Worm (Caenorhabditis elegans) whole organism, midembryonic: Measurements from ENCODE around the gene ugt-65.
A peak's percentile ranks its signal among the peaks of the same experiment; 100 is the strongest.

Experiments used
- T22C8.4 ChIP-seq: fragments of 200-800 bp; sonication (Bioruptor generic); IDR thresholded peaks from 2 replicates; pipeline ENCODE4 v1.3.6; 2022; ENCODE audit warnings: missing genetic modification characterization, missing compliant biosample characterization
- cog-1 ChIP-seq: sonication (generic microtip); optimal IDR thresholded peaks from 2 replicates; lab custom pipeline; 2016; ENCODE audit warnings: missing genetic modification characterization, missing compliant biosample characterization
- flt-1 ChIP-seq: fragments of 200-800 bp; sonication (Bioruptor generic); IDR thresholded peaks from 2 replicates; pipeline ENCODE4 v1.3.6; 2022; ENCODE audit warnings: missing genetic modification characterization, missing compliant biosample characterization
- klf-2 ChIP-seq: fragments of 200-800 bp; sonication (Bioruptor generic); conservative IDR thresholded peaks from 2 replicates; pipeline ENCODE4 v1.3.6; 2022; ENCODE audit warnings: missing genetic modification reagents, missing genetic modification characterization, missing compliant biosample characterization
- med-1 ChIP-seq: sonication (generic microtip); optimal IDR thresholded peaks from 2 replicates; lab custom pipeline; 2017; ENCODE audit warnings: missing genetic modification characterization, mild to moderate bottlenecking, missing compliant biosample characterization, antibody characterized with exemption, missing genetic modification reagents; ENCODE audit not compliant: insufficient read depth
- ref-1 ChIP-seq: fragments of 200-800 bp; sonication (Bioruptor generic); conservative IDR thresholded peaks from 2 replicates; pipeline ENCODE4 v1.3.6; 2022; ENCODE audit warnings: missing genetic modification reagents, missing genetic modification characterization, missing compliant biosample characterization
- tab-1 ChIP-seq: fragments of 200-800 bp; sonication (Bioruptor generic); IDR thresholded peaks from 2 replicates; pipeline ENCODE4 v1.3.6; 2022; ENCODE audit warnings: missing genetic modification characterization, missing compliant biosample characterization
- ztf-23 ChIP-seq: fragments of 200-800 bp; sonication (Bioruptor generic); IDR thresholded peaks from 2 replicates; pipeline ENCODE4 v1.3.6; 2022; ENCODE audit warnings: missing genetic modification reagents, missing genetic modification characterization, missing compliant biosample characterization
- ztf-29 ChIP-seq: fragments of 200-800 bp; sonication (Bioruptor generic); IDR thresholded peaks from 2 replicates; pipeline ENCODE4 v1.3.6; 2022; ENCODE audit warnings: missing genetic modification reagents, missing genetic modification characterization, missing compliant biosample characterization

Gene ugt-65

DNA sequence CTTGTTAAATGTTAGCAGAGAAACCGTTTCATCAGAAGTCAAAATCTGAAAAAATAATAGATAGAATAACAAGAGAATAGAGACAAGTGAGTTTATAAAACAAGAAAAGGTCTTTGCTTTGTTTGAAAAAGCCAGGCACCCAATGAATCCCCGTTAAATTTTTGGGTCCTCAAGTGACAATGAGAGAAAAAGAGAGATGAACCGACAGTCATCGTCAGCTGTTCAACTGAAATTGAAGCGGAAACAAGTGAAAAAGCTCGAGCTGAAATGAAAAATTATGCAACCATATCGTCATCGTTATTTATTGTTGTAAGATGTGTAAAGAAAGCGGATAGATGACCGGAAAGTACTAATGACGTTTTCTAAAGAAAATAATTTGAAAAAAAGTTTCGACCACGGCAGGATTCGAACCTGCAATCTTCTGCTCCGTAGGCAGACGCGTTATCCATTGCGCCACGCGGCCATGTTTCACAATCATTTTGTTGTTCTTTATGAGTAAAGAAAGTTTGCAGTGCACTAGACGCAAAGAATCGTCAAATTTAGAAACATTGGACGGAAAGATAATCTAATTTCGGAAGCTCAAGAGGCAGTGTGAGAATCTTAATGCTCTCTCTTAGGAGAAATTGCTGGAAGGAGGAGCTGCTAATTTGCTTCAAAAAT is 2.8 kb upstream of the ugt-65 start, which contains the start of gene F08G5.3:
Gene F08G5.3 (minus strand): TSS at position 51 of the 660 bp plus-strand sequence.
- TF ChIP-seq cog-1 (tag; lab: Kevin White, UChicago): no peak
- peak; percentile 70 for TF ChIP-seq flt-1 (GFP tag; lab: Robert Waterston, UW)
- peak; percentile 76; the same call in 1 of the 2 replicates for TF ChIP-seq tab-1
- TF ChIP-seq med-1: no peak

DNA sequence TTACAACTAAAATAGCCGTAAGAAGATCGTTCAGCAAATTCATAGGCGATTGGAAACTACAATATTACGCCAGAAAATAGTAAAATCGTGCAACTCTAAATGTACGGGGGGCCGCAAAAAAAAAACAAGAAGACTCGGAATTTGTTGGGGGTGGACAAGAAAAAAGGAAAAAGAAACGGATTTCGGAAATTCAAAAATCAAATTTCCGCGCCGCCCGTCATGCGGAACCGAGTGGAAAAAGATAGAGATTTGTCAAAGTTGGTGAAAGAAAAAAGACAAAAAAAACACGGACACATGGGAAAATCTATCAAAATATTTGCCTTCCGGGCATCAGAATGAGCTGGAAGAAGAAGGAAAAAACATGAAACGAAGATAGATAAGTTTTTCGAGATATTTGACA is 1.2 kb upstream of the ugt-65 start:
- no peak for TF ChIP-seq ref-1 (GFP tag; lab: Robert Waterston, UW)
- TF ChIP-seq med-1: no peak
- no peak for TF ChIP-seq tab-1
- TF ChIP-seq ztf-29 (GFP tag; lab: Robert Waterston, UW): no peak
- TF ChIP-seq ztf-23 (GFP tag; lab: Robert Waterston, UW): no peak
- TF ChIP-seq flt-1 (GFP tag; lab: Robert Waterston, UW): no peak
- no peak for TF ChIP-seq T22C8.4 (GFP tag; lab: Robert Waterston, UW)
- TF ChIP-seq cog-1 (tag; lab: Kevin White, UChicago): no peak
- TF ChIP-seq klf-2 (GFP tag; lab: Robert Waterston, UW): no peak

DNA sequence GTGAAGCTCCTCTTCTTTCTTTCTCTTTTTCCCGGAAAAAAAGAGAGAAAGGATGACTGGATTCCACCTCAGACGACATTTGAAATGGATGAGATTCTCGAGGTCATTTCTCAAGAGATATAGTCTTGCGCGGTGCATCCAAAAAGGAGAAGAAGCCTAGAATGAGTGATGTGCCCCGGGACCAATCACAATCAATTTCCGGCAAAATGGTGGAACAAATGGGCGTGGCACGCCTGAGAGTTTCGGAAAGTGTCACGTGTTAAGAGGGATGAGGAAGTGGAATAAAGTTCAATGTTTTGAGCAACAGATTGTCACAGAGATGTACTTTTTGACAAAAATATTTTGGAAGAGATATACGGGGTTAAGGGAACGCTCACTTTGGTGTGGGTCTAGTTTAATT is 5.1 kb downstream of the ugt-65 start:
- TF ChIP-seq med-1: no peak
- TF ChIP-seq ztf-23 (GFP tag; lab: Robert Waterston, UW): no peak
- TF ChIP-seq tab-1: no peak
- no peak for TF ChIP-seq ref-1 (GFP tag; lab: Robert Waterston, UW)
- no peak for TF ChIP-seq klf-2 (GFP tag; lab: Robert Waterston, UW)
- no peak for TF ChIP-seq T22C8.4 (GFP tag; lab: Robert Waterston, UW)
- no peak for TF ChIP-seq ztf-29 (GFP tag; lab: Robert Waterston, UW)
- TF ChIP-seq cog-1 (tag; lab: Kevin White, UChicago): no peak
- TF ChIP-seq flt-1 (GFP tag; lab: Robert Waterston, UW): no peak

DNA sequence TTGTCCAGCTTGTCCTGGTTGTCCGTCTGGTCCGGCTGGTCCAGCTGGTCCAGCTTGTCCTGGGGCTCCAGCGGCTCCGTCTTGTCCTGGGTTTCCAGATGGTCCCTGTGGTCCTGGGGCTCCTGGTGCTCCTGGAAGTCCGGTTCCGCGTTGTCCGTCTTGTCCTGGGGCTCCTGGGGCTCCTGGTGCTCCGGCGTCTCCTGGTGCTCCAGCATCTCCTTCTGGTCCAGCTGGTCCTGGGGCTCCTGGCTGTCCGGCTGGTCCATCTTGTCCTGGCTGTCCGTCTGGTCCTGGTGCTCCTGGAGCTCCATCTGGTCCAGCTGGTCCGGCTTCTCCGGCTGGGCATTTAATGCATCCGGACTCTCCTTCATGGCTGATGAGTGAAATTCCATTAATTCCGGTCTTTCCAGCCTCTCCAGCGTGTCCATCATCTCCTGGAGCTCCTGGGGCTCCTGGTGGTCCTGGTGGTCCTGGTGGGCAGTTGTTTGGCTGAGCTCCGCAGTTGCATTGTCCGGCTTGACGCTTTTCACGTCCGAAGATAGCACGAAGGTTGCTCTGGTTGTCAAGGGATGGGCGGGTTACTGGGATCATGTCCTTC is 7.3 kb downstream of the ugt-65 start:
- no peak for TF ChIP-seq ztf-29 (GFP tag; lab: Robert Waterston, UW)
- no peak for TF ChIP-seq T22C8.4 (GFP tag; lab: Robert Waterston, UW)
- TF ChIP-seq tab-1: 0 out of 2 replicates have a peak, but pooled peaks have one; percentile 31
- TF ChIP-seq ref-1 (GFP tag; lab: Robert Waterston, UW): no peak
- no peak for TF ChIP-seq cog-1 (tag; lab: Kevin White, UChicago)
- TF ChIP-seq klf-2 (GFP tag; lab: Robert Waterston, UW): 0 out of 2 replicates have a peak, but pooled peaks have one; percentile 10
- no peak for TF ChIP-seq med-1
- TF ChIP-seq flt-1 (GFP tag; lab: Robert Waterston, UW): no peak
- no peak for TF ChIP-seq ztf-23 (GFP tag; lab: Robert Waterston, UW)

DNA sequence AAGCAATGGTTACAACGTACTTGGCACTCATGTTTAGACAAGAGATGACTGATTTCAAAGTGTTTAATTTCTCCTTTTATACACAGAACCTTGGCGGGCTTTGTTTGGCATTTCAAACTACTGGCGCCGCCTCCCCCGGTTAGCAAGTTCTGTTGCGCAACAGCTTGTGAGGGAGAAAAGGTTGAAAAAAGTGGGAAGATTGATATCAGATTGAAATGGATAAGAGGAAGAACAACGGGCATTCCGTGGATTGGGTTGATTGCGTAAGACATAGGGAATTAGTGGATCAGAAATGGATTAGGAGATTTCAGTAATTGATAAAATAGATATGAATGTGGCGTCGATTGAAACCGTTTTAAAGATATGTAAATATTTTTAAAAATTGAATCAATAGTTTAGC is 8.0 kb downstream of the ugt-65 start, which contains the start of gene col-130:
Gene col-130 (minus strand): TSS at position 50 of the 400 bp plus-strand sequence.
- TF ChIP-seq ztf-29 (GFP tag; lab: Robert Waterston, UW) (no peak), T22C8.4 (GFP tag; lab: Robert Waterston, UW) (no peak), klf-2 (GFP tag; lab: Robert Waterston, UW) (no peak)

DNA sequence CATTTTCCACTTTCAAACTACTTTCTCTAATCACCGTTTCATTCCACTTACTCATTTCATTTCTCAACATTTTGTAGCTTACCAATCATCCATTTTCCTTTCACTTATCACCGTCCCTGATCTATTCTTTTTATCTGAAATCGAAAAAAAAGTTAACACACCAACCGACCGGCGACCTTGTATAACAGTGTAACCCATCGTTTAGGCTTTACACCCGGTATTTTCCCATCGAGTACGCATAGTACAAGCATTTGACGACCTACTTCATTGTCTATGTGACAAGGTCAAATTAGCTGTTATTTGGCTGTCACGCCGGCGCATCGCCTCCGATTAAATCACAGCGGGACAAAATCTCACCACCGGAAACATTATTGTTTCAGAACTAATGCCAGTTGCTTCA is 9.0 kb downstream of the ugt-65 start:
- TF ChIP-seq ztf-29 (GFP tag; lab: Robert Waterston, UW) (no peak), T22C8.4 (GFP tag; lab: Robert Waterston, UW) (no peak), ref-1 (GFP tag; lab: Robert Waterston, UW) (no peak), klf-2 (GFP tag; lab: Robert Waterston, UW) (no peak), cog-1 (tag; lab: Kevin White, UChicago) (no peak), flt-1 (GFP tag; lab: Robert Waterston, UW) (no peak), ztf-23 (GFP tag; lab: Robert Waterston, UW) (no peak), med-1 (no peak), tab-1 (no peak)

DNA sequence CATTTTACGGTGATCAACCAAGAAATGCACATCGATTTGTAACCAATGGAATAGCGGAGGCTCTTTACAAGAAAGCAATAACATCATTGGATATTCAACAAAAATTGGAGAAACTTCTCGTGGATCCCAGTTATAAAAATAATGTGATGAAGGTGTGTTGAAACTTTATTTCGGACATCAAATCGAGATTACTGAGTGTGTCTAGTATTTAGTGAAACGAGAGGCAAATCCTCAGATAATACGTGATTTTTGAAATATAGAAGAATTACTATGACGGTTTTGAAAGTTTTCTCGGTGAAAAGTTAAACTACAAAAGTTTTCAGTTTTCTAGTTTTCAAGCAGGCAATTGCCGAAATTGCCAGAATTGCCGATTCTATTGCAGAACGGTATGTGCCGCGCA is 11.3 kb downstream of the ugt-65 start:
- TF ChIP-seq ref-1 (GFP tag; lab: Robert Waterston, UW) (no peak), tab-1 (no peak), flt-1 (GFP tag; lab: Robert Waterston, UW) (no peak), cog-1 (tag; lab: Kevin White, UChicago) (no peak), med-1 (no peak), klf-2 (GFP tag; lab: Robert Waterston, UW) (no peak), T22C8.4 (GFP tag; lab: Robert Waterston, UW) (no peak), ztf-29 (GFP tag; lab: Robert Waterston, UW) (no peak), ztf-23 (GFP tag; lab: Robert Waterston, UW) (no peak)

DNA sequence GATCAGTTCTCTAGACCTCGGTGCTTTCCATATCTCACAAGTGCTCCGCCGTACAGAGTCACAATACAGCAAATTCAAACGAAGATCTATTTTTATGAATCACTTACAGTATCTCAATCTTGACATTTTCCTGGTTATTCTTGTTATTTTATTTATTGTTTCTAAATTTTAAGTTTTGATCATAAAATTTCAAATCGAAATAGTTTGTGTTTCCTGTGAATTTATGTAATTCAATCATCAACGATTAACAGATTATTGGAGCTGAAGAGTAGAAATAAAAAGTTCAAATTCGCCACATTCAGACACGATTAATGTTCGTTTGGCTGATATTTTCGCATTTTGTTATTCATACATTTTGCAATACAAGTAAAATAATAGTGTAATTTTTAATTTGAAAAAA is 11.9 kb downstream of the ugt-65 start, which contains the start of gene clec-184:
Gene clec-184 (plus strand): TSS at position 301 of the 400 bp plus-strand sequence.
- TF ChIP-seq ref-1 (GFP tag; lab: Robert Waterston, UW) (no peak), med-1 (no peak), ztf-23 (GFP tag; lab: Robert Waterston, UW) (no peak), tab-1 (no peak), T22C8.4 (GFP tag; lab: Robert Waterston, UW) (no peak)

DNA sequence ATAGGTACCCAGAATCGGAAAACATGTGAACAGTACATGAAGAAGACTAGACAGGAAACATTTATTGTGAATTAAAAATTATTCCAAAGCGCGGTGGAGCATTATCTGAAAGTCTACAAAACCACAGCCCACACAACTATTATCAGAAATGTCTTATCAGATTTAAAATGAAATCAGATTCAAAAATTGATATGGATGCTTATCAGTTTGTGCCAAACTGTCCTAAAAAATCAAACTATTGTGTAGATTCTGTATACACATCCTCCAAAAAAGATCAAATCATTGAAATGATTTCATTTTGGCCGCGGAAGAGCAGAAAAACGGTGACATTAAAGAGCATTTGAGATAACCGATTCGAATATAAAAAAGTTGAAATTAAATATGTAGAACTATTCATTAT is 15.0 kb downstream of the ugt-65 start, which contains the start of gene irg-4:
Gene irg-4 (plus strand): TSS at position 392 of the 400 bp plus-strand sequence.
- no peak for TF ChIP-seq klf-2 (GFP tag; lab: Robert Waterston, UW)
- no peak for TF ChIP-seq ztf-23 (GFP tag; lab: Robert Waterston, UW)
- TF ChIP-seq flt-1 (GFP tag; lab: Robert Waterston, UW): no peak
- no peak for TF ChIP-seq ztf-29 (GFP tag; lab: Robert Waterston, UW)
- TF ChIP-seq tab-1: no peak
- no peak for TF ChIP-seq med-1
- no peak for TF ChIP-seq cog-1 (tag; lab: Kevin White, UChicago)
- no peak for TF ChIP-seq ref-1 (GFP tag; lab: Robert Waterston, UW)
- no peak for TF ChIP-seq T22C8.4 (GFP tag; lab: Robert Waterston, UW)
